Fruit fly (Drosophila melanogaster): ENCODE results near the gene CG5555.

Gene CG5555

DNA sequence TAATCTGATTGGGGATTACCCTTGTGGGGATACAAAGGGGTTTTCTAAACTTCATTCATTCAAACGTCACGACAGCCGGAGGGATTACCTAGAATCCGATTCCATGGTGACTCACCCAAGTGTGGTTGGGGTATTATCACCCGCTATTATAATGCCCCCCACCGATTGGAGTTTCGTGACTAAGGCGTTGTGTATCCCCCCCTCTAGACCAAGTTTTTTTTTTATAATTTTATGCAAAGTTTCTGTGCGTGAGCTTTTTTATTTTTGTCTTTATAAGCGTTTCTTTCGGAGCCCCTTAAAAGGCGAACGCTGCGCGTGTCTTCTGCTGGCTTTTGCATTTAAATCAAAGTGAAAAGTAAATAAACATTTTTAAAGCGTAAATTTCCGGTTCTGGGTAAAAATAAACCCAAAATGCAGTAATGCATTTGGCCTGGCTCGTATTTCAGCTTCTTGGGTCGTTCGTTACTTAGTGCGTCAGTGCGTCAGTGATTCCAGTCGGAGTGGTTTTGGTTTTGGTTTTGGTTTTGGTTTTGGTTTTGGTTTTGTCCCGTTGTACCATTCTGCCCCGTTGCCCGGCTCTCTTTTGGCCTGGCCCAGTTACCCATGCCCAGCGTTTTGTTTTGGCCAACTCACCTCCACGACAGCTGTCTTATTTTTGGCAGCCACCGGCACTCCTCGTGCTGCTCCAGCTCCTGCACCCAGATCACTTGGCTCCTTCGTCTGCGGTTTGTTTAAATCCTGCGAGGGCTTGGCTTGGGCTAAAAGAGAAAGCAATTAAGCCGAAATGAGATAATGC is 29.3 kb downstream of the CG5555 start:
- no peak for TF ChIP-seq CG8319 (GFP tag; optimal IDR thresholded peaks at IDR 0.05)
- TF ChIP-seq Hr38 (GFP tag; optimal IDR thresholded peaks at IDR 0.05) = no peak
- TF ChIP-seq CG7368 (GFP tag; optimal IDR thresholded peaks at IDR 0.05) = no peak
- TF ChIP-seq Ets21C (GFP tag; optimal IDR thresholded peaks at IDR 0.05) = no peak
- TF ChIP-seq salr (GFP tag; optimal IDR thresholded peaks at IDR 0.05) = no peak
- no peak for TF ChIP-seq lz (GFP tag; optimal IDR thresholded peaks at IDR 0.05)
- TF ChIP-seq ss (GFP tag; optimal IDR thresholded peaks at IDR 0.05) = peak in 1 of 2 experiments; percentile 31
- TF ChIP-seq CG8632 (GFP tag; optimal IDR thresholded peaks at IDR 0.05) = no peak
- TF ChIP-seq CG32006 (GFP tag; optimal IDR thresholded peaks at IDR 0.05) = no peak
- no peak for TF ChIP-seq Lpt (GFP tag; optimal IDR thresholded peaks at IDR 0.05)
- peak; percentile 63 for TF ChIP-seq Blimp-1 (GFP tag; optimal IDR thresholded peaks at IDR 0.05)
- TF ChIP-seq topi (GFP tag; optimal IDR thresholded peaks at IDR 0.05) = no peak
- TF ChIP-seq spab (GFP tag; optimal IDR thresholded peaks at IDR 0.05) = no peak
- TF ChIP-seq CG11902 (GFP tag; optimal IDR thresholded peaks at IDR 0.05) = no peak
- TF ChIP-seq CG3032 (tag; optimal IDR thresholded peaks at IDR 0.05) = no peak
- TF ChIP-seq esn (GFP tag; optimal IDR thresholded peaks at IDR 0.05) = no peak
- peak; percentile 78 for TF ChIP-seq CG6854 (GFP tag; optimal IDR thresholded peaks at IDR 0.05)
- TF ChIP-seq acj6 (GFP tag; optimal IDR thresholded peaks at IDR 0.05) = no peak
- TF ChIP-seq Sox102F (GFP tag; optimal IDR thresholded peaks at IDR 0.05) = no peak
- no peak for TF ChIP-seq Ets96B (tag; optimal IDR thresholded peaks at IDR 0.05)
- TF ChIP-seq CG6163 (GFP tag; IDR thresholded peaks at IDR 0.05) = no peak
- TF ChIP-seq Eip78C (GFP tag) = peak; percentile 58
- no peak for TF ChIP-seq fd85E (GFP tag; optimal IDR thresholded peaks at IDR 0.05)

DNA sequence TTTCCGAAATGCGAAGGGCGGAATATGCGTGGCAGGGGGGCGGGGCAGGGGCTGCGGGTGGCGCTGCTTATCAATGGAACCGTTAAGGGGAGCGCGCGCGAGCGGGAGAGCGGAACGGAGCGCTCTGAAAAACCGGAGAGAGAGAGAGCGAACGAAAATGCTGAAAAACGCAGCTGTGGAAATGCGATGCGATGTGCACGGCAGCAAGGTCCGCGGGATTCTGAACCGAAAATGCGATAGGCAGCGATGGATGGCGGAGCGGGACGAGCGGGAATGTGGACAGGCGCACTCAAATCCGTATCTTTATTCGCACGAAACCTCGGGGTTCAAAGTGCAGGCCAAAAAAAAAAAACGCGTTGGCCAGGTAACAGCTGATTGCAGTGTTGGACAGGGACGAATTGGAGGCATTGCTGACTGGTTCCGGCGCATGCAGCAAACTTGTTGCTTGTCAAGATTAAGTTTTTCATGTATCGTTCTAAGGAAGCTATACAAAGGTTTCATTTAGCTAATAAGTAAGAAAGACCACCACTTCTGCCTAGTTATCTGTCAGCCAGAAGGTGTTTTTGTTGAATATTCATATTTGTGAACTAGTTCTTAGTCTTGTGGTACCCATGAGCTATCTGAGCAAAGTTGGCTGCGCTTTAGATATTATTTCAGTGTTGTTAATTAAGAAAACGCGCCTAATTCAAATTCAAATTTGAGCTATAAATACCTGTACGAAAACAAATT is 32.7 kb downstream of the CG5555 start, which contains the start of gene Ppcs:
Gene Ppcs (minus strand): TSS at position 400 of the 729 bp plus-strand sequence.
- TF ChIP-seq CG11762 (GFP tag; optimal IDR thresholded peaks at IDR 0.05; ENCODE audit: insufficient read depth) (peak; percentile 66), lz (GFP tag; optimal IDR thresholded peaks at IDR 0.05) (peak; percentile 48), topi (GFP tag; optimal IDR thresholded peaks at IDR 0.05) (peak; percentile 73), Hr4 (GFP tag; optimal IDR thresholded peaks at IDR 0.05) (peak; percentile 44), CG31627 (GFP tag; optimal IDR thresholded peaks at IDR 0.05) (peak; percentile 63), pdm3 (GFP tag; optimal IDR thresholded peaks at IDR 0.05) (peak; percentile 65), CG4318 (GFP tag; optimal IDR thresholded peaks at IDR 0.05) (no peak), esn (GFP tag; optimal IDR thresholded peaks at IDR 0.05) (peak; percentile 69), CG8319 (GFP tag; optimal IDR thresholded peaks at IDR 0.05) (peak; percentile 68), eg (GFP tag; IDR thresholded peaks at IDR 0.05) (peak; percentile 71), CG7368 (GFP tag; optimal IDR thresholded peaks at IDR 0.05) (peak; percentile 75), Eip78C (GFP tag) (peak; percentile 91), CG15336 (GFP tag; IDR thresholded peaks at IDR 0.05) (peak; percentile 74), Ets21C (GFP tag; optimal IDR thresholded peaks at IDR 0.05) (peak; percentile 41), CG6854 (GFP tag; optimal IDR thresholded peaks at IDR 0.05) (peak; percentile 96), CG11294 (GFP tag; IDR thresholded peaks at IDR 0.05) (peak; percentile 7; the same call in 1 of the 2 replicates), dac (GFP tag; optimal IDR thresholded peaks at IDR 0.05) (peak; percentile 29), fd59A (GFP tag; optimal IDR thresholded peaks at IDR 0.05) (peak; percentile 53), CG32006 (GFP tag; optimal IDR thresholded peaks at IDR 0.05) (peak; percentile 62), Blimp-1 (GFP tag; optimal IDR thresholded peaks at IDR 0.05) (peak; percentile 58), net (GFP tag; optimal IDR thresholded peaks at IDR 0.05) (peak; percentile 90), Sox15 (GFP tag; optimal IDR thresholded peaks at IDR 0.05) (no peak), ss (GFP tag; optimal IDR thresholded peaks at IDR 0.05) (peak; percentile 94 to 95), CG34406 (GFP tag; optimal IDR thresholded peaks at IDR 0.05) (peak; percentile 40), Sox14 (GFP tag; optimal IDR thresholded peaks at IDR 0.05) (peak; percentile 62), Hr39 (GFP tag; optimal IDR thresholded peaks at IDR 0.05) (peak; percentile 55), CG8632 (GFP tag; optimal IDR thresholded peaks at IDR 0.05) (peak; percentile 46), Gug (GFP tag; IDR thresholded peaks at IDR 0.05) (0 out of 2 replicates have a peak, but pooled peaks have one; percentile 17), CG1621 (tag; optimal IDR thresholded peaks at IDR 0.05) (peak; percentile 87), achi (GFP tag; optimal IDR thresholded peaks at IDR 0.05) (peak; percentile 76), CG3032 (tag; optimal IDR thresholded peaks at IDR 0.05) (peak; percentile 38), CG10631 (GFP tag; optimal IDR thresholded peaks at IDR 0.05) (peak; percentile 65), Smox (GFP tag; optimal IDR thresholded peaks at IDR 0.05) (peak; percentile 58), CG6792 (GFP tag; optimal IDR thresholded peaks at IDR 0.05) (no peak), svp (GFP tag) (peak; percentile 99), vri (GFP tag; optimal IDR thresholded peaks at IDR 0.05) (peak; percentile 52)
